Worm (Caenorhabditis elegans) whole organism, L4 larva: ENCODE results near the gene ttm-1.

Experiments used
- F37D6.2 ChIP-seq: sonication (generic microtip); optimal IDR thresholded peaks from 2 replicates; lab custom pipeline; 2016; ENCODE audit warnings: mild to moderate bottlenecking, missing genetic modification characterization, missing compliant biosample characterization
- F49E8.2 ChIP-seq: sonication (generic microtip); optimal IDR thresholded peaks from 2 replicates; lab custom pipeline; 2016; ENCODE audit warnings: missing compliant biosample characterization, mild to moderate bottlenecking, missing genetic modification characterization, borderline replicate concordance
- R02D3.7 ChIP-seq: fragments of 150-350 bp; sonication (generic microtip); optimal IDR thresholded peaks from 3 replicates; lab custom pipeline; 2014; ENCODE audit warnings: missing biosample characterization, missing genetic modification characterization
- Y48G9A.11 ChIP-seq: fragments of 200-800 bp; sonication (Bioruptor generic); IDR thresholded peaks from 2 replicates; pipeline ENCODE4 v1.3.6; 2022; ENCODE audit warnings: missing genetic modification reagents, missing genetic modification characterization, missing compliant biosample characterization
- Y5F2A.4 ChIP-seq: fragments of 200-800 bp; sonication (Bioruptor generic); optimal IDR thresholded peaks from 2 replicates; lab custom pipeline; 2018; ENCODE audit warnings: mild to moderate bottlenecking, missing genetic modification characterization, missing compliant biosample characterization
- ZK546.5 ChIP-seq, 2 experiments: sonication (generic microtip); optimal IDR thresholded peaks; 2 replicates each; lab custom pipeline; 2017; ENCODE audit warnings: missing biosample characterization in 2 of 2, missing genetic modification characterization in 2 of 2
- aly-2 ChIP-seq: sonication (generic microtip); optimal IDR thresholded peaks from 2 replicates; lab custom pipeline; 2018; ENCODE audit warnings: missing biosample characterization, missing genetic modification characterization
- ama-1 ChIP-seq: fragments of 150-350 bp; optimal IDR thresholded peaks from 2 replicates; lab custom pipeline; 2014; ENCODE audit warnings: inconsistent platforms, mixed read lengths
- arid-1 ChIP-seq: fragments of 200-800 bp; sonication (Bioruptor generic); conservative IDR thresholded peaks from 2 replicates; pipeline ENCODE4 v1.3.6; 2022; ENCODE audit warnings: missing genetic modification reagents, missing genetic modification characterization, missing compliant biosample characterization
- attf-4 ChIP-seq: sonication (generic microtip); optimal IDR thresholded peaks from 3 replicates; lab custom pipeline; 2017; ENCODE audit warnings: missing biosample characterization, missing genetic modification characterization
- ceh-20 ChIP-seq: fragments of 200-800 bp; sonication (Bioruptor generic); IDR thresholded peaks from 2 replicates; pipeline ENCODE4 v1.3.6; 2022; ENCODE audit warnings: missing genetic modification reagents, missing genetic modification characterization, missing compliant biosample characterization
- ceh-32 ChIP-seq: sonication (generic microtip); optimal IDR thresholded peaks from 2 replicates; lab custom pipeline; 2016; ENCODE audit warnings: mild to moderate bottlenecking, missing genetic modification characterization, missing compliant biosample characterization; ENCODE audit not compliant: poor library complexity
- ctbp-1 ChIP-seq: fragments of 200-800 bp; sonication (Bioruptor generic); IDR thresholded peaks from 2 replicates; pipeline ENCODE4 v1.3.6; 2022; ENCODE audit warnings: missing genetic modification reagents, missing genetic modification characterization, missing compliant biosample characterization
- daf-12 ChIP-seq: fragments of 150-350 bp; optimal IDR thresholded peaks from 2 replicates; lab custom pipeline; 2014; ENCODE audit warnings: missing biosample characterization, missing genetic modification reagents, missing genetic modification characterization
- daf-16 ChIP-seq, 3 experiments: sonication (generic microtip); optimal IDR thresholded peaks; 2 replicates each; lab custom pipeline; 2016 to 2017; ENCODE audit warnings: missing genetic modification characterization in 3 of 3, missing genetic modification reagents in 3 of 3, mild to moderate bottlenecking in 2 of 3, missing compliant biosample characterization in 2 of 3, missing biosample characterization in 1 of 3, moderate library complexity in 1 of 3
- dpl-1 ChIP-seq: fragments of 150-350 bp; optimal IDR thresholded peaks from 2 replicates; lab custom pipeline; 2014; ENCODE audit warnings: missing biosample characterization, missing genetic modification reagents, missing genetic modification characterization
- dve-1 ChIP-seq: sonication (generic microtip); optimal IDR thresholded peaks from 2 replicates; lab custom pipeline; 2017; ENCODE audit warnings: antibody characterized with exemption, mild to moderate bottlenecking, missing genetic modification characterization, missing compliant biosample characterization; ENCODE audit not compliant: insufficient read depth
- egl-27 ChIP-seq: sonication (generic microtip); optimal IDR thresholded peaks from 3 replicates; lab custom pipeline; 2017; ENCODE audit warnings: missing biosample characterization, missing genetic modification reagents, missing genetic modification characterization
- egl-43 ChIP-seq: fragments of 200-800 bp; sonication (Bioruptor generic); IDR thresholded peaks from 2 replicates; pipeline ENCODE4 v1.3.6; 2022; ENCODE audit warnings: missing genetic modification reagents, missing genetic modification characterization, missing compliant biosample characterization
- fos-1 ChIP-seq: fragments of 150-350 bp; optimal IDR thresholded peaks from 2 replicates; lab custom pipeline; 2014; ENCODE audit warnings: missing biosample characterization, missing genetic modification characterization
- hlh-11 ChIP-seq: fragments of 200-800 bp; sonication (Bioruptor generic); optimal IDR thresholded peaks from 2 replicates; lab custom pipeline; 2018; ENCODE audit warnings: mild to moderate bottlenecking, missing genetic modification characterization, missing compliant biosample characterization
- hmg-1.1 ChIP-seq: fragments of 200-800 bp; sonication (Bioruptor generic); IDR thresholded peaks from 2 replicates; pipeline ENCODE4 v1.3.6; 2022; ENCODE audit warnings: missing genetic modification reagents, missing genetic modification characterization, missing compliant biosample characterization
- jun-1 ChIP-seq: fragments of 150-350 bp; optimal IDR thresholded peaks from 2 replicates; lab custom pipeline; 2014; ENCODE audit warnings: missing biosample characterization, missing genetic modification reagents, missing genetic modification characterization
- lsy-2 ChIP-seq, 2 experiments: fragments of 150-350 bp in 1 of 2; sonication (generic microtip) in 1 of 2; optimal IDR thresholded peaks; 2 replicates each; lab custom pipeline; 2014 to 2017; ENCODE audit warnings: missing biosample characterization in 2 of 2, missing genetic modification characterization in 2 of 2
- mxl-2 ChIP-seq: fragments of 200-800 bp; sonication (Bioruptor generic); conservative IDR thresholded peaks from 2 replicates; pipeline ENCODE4 v1.3.6; 2022; ENCODE audit warnings: missing genetic modification reagents, missing genetic modification characterization, missing compliant biosample characterization
- mxl-3 ChIP-seq: fragments of 200-800 bp; sonication (Bioruptor generic); optimal IDR thresholded peaks from 2 replicates; lab custom pipeline; 2018; ENCODE audit warnings: mild to moderate bottlenecking, missing genetic modification characterization, missing compliant biosample characterization
- nhr-10 ChIP-seq: fragments of 150-350 bp; optimal IDR thresholded peaks from 2 replicates; lab custom pipeline; 2014; ENCODE audit warnings: missing biosample characterization, missing genetic modification characterization
- nhr-11 ChIP-seq: fragments of 150-350 bp; optimal IDR thresholded peaks from 2 replicates; lab custom pipeline; 2014; ENCODE audit warnings: missing biosample characterization, missing genetic modification characterization
- nhr-6 ChIP-seq: fragments of 150-350 bp; optimal IDR thresholded peaks from 2 replicates; lab custom pipeline; 2014; ENCODE audit warnings: missing biosample characterization, missing genetic modification characterization
- pha-4 ChIP-seq, 2 experiments: fragments of 150-350 bp in 1 of 2; fragments of 200-800 bp in 1 of 2; sonication (Bioruptor generic) in 1 of 2; IDR thresholded peaks in 1 of 2; optimal IDR thresholded peaks in 1 of 2; 2 replicates each; pipeline versions ENCODE4 v1.3.6 to Lab custom; 2014 to 2022; ENCODE audit warnings: missing genetic modification characterization in 2 of 2, missing genetic modification reagents in 2 of 2, missing biosample characterization in 1 of 2, missing compliant biosample characterization in 1 of 2
- php-3 ChIP-seq: fragments of 200-800 bp; sonication (Bioruptor generic); IDR thresholded peaks from 2 replicates; pipeline ENCODE4 v1.3.6; 2022; ENCODE audit warnings: missing genetic modification reagents, missing genetic modification characterization, missing compliant biosample characterization
- pqm-1 ChIP-seq: sonication (generic microtip); optimal IDR thresholded peaks from 2 replicates; lab custom pipeline; 2017; ENCODE audit warnings: missing biosample characterization, missing genetic modification characterization
- rbr-2 ChIP-seq: sonication (generic microtip); optimal IDR thresholded peaks from 2 replicates; lab custom pipeline; 2016; ENCODE audit warnings: missing genotype, missing genetic modification characterization, missing compliant biosample characterization
- set-16 ChIP-seq: fragments of 200-800 bp; sonication (Bioruptor generic); IDR thresholded peaks from 2 replicates; pipeline ENCODE4 v1.3.6; 2022; ENCODE audit warnings: missing genetic modification reagents, missing genetic modification characterization, missing compliant biosample characterization
- skn-1 ChIP-seq: fragments of 150-350 bp; optimal IDR thresholded peaks from 2 replicates; lab custom pipeline; 2014; ENCODE audit warnings: missing biosample characterization, missing genetic modification characterization
- tag-97 ChIP-seq: fragments of 200-800 bp; sonication (Bioruptor generic); IDR thresholded peaks from 2 replicates; pipeline ENCODE4 v1.3.6; 2022; ENCODE audit warnings: missing genetic modification characterization, missing compliant biosample characterization
- tra-1 ChIP-seq: fragments of 200-800 bp; sonication (Bioruptor generic); IDR thresholded peaks from 2 replicates; pipeline ENCODE4 v1.3.6; 2022; ENCODE audit warnings: missing genetic modification reagents, missing genetic modification characterization, missing compliant biosample characterization
- unc-62 ChIP-seq, 3 experiments: fragments of 150-350 bp in 1 of 3; sonication (generic microtip); optimal IDR thresholded peaks in 2 of 3; peaks in 1 of 3; 1 replicate in 1 of 3; 2 replicates in 2 of 3; lab custom pipeline; 2014 to 2017; ENCODE audit warnings: missing biosample characterization in 3 of 3, missing genetic modification characterization in 3 of 3, missing genetic modification reagents in 3 of 3, missing genotype in 1 of 3
- vab-7 ChIP-seq: fragments of 200-800 bp; sonication (Bioruptor generic); IDR thresholded peaks from 2 replicates; pipeline ENCODE4 v1.3.6; 2022; ENCODE audit warnings: missing genetic modification reagents, missing genetic modification characterization, missing compliant biosample characterization
- zfp-2 ChIP-seq: sonication (generic microtip); optimal IDR thresholded peaks from 2 replicates; lab custom pipeline; 2016; ENCODE audit warnings: mild to moderate bottlenecking, missing genetic modification characterization, missing compliant biosample characterization
- zfp-3 ChIP-seq: fragments of 200-800 bp; sonication (Bioruptor generic); conservative IDR thresholded peaks from 2 replicates; pipeline ENCODE4 v1.3.6; 2022; ENCODE audit warnings: missing genetic modification reagents, missing genetic modification characterization, missing compliant biosample characterization
- zip-11 ChIP-seq: fragments of 200-800 bp; sonication (Bioruptor generic); IDR thresholded peaks from 2 replicates; pipeline ENCODE4 v1.3.6; 2022; ENCODE audit warnings: missing genetic modification characterization, missing compliant biosample characterization
- zip-2 ChIP-seq: fragments of 150-350 bp; optimal IDR thresholded peaks from 2 replicates; lab custom pipeline; 2014; ENCODE audit warnings: missing biosample characterization, missing genetic modification characterization
- ztf-11 ChIP-seq: fragments of 150-350 bp; optimal IDR thresholded peaks from 2 replicates; lab custom pipeline; 2014; ENCODE audit warnings: missing biosample characterization, missing genetic modification characterization

Gene ttm-1

DNA sequence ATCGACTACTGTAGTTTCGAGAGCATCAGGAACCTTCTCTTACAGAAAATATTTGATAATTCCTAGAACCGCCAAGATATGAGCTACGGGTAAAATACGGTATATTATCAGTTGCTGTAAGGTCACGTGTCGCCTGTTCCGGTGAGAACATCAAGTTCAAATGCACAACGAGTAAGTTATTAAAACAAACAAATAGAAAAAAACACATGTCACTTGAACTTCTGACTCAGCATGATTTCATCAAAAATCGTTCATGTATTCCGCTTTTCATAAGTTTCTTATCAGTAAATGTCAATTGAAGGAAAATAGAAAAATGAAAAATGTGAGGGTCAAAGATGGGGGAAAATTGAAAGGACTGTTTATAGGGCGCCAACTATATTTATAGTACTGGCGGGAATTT is 6.1 kb downstream of the ttm-1 start (continued):
- TF ChIP-seq zfp-3 (GFP tag; lab: Robert Waterston, UW) = no peak
- no peak for TF ChIP-seq vab-7 (GFP tag; lab: Robert Waterston, UW)
- TF ChIP-seq tag-97 (GFP tag; lab: Robert Waterston, UW) = no peak
- no peak for TF ChIP-seq ZK546.5 (tag; optimal IDR thresholded peaks at IDR 0.05; lab: Kevin White, UChicago)
- no peak for TF ChIP-seq ztf-11 (tag; lab: Kevin White, UChicago)
- TF ChIP-seq R02D3.7 (tag; lab: Kevin White, UChicago) = no peak
- no peak for TF ChIP-seq zfp-2 (tag; lab: Kevin White, UChicago)
- no peak for TF ChIP-seq hmg-1.1 (GFP tag; lab: Robert Waterston, UW)
- no peak for TF ChIP-seq zip-11 (GFP tag; lab: Robert Waterston, UW)
- no peak for TF ChIP-seq F49E8.2 (tag; lab: Kevin White, UChicago)
- no peak for TF ChIP-seq daf-16 (GFP tag; optimal IDR thresholded peaks at IDR 0.05; lab: Kevin White, UChicago)
- TF ChIP-seq daf-16 (tag; optimal IDR thresholded peaks at IDR 0.05; lab: Kevin White, UChicago) = peak; percentile 54
- TF ChIP-seq attf-4 = no peak
- TF ChIP-seq nhr-11 (tag; lab: Kevin White, UChicago) = no peak
- TF ChIP-seq ctbp-1 (GFP tag; lab: Robert Waterston, UW) = no peak
- TF ChIP-seq set-16 (GFP tag; lab: Robert Waterston, UW) = no peak
- TF ChIP-seq Y5F2A.4 = no peak
- no peak for TF ChIP-seq mxl-3 (GFP tag; lab: Kevin White, UChicago)
- TF ChIP-seq nhr-10 (tag; lab: Kevin White, UChicago) = no peak
- peak; percentile 61 for TF ChIP-seq dve-1 (tag; lab: Kevin White, UChicago)
- no peak for TF ChIP-seq ama-1
- TF ChIP-seq egl-27 (tag; lab: Kevin White, UChicago) = no peak
- no peak for TF ChIP-seq lsy-2 (tag; optimal IDR thresholded peaks at IDR 0.05; lab: Kevin White, UChicago)
- peak; percentile 59 for TF ChIP-seq pqm-1 (tag; lab: Kevin White, UChicago)
- TF ChIP-seq dpl-1 (GFP tag; lab: Kevin White, UChicago) = no peak
- no peak for TF ChIP-seq daf-12 (tag; lab: Kevin White, UChicago)
- TF ChIP-seq skn-1 (tag; lab: Kevin White, UChicago) = no peak
- no peak for TF ChIP-seq jun-1 (tag; lab: Kevin White, UChicago)
- no peak for TF ChIP-seq pha-4 (GFP tag; IDR thresholded peaks at IDR 0.05; lab: Robert Waterston, UW)
- no peak for TF ChIP-seq pha-4 (tag; optimal IDR thresholded peaks at IDR 0.05; lab: Kevin White, UChicago)
- TF ChIP-seq rbr-2 (tag; lab: Kevin White, UChicago) = no peak
- TF ChIP-seq ceh-20 (GFP tag; lab: Robert Waterston, UW) = no peak
- peak; percentile 46 for TF ChIP-seq hlh-11 (tag; lab: Kevin White, UChicago)
- no peak for TF ChIP-seq php-3 (GFP tag; lab: Robert Waterston, UW)
- TF ChIP-seq F37D6.2 (tag; lab: Kevin White, UChicago) = no peak
- TF ChIP-seq Y48G9A.11 (GFP tag; lab: Robert Waterston, UW) = no peak
- no peak for TF ChIP-seq tra-1 (GFP tag; lab: Robert Waterston, UW)
- no peak for TF ChIP-seq arid-1 (GFP tag; lab: Robert Waterston, UW)
- no peak for TF ChIP-seq aly-2 (tag; lab: Kevin White, UChicago)
- TF ChIP-seq ceh-32 (tag; lab: Kevin White, UChicago) = no peak
- no peak for TF ChIP-seq fos-1 (tag; lab: Kevin White, UChicago)
- no peak for TF ChIP-seq zip-2
- TF ChIP-seq egl-43 = no peak
- no peak for TF ChIP-seq mxl-2 (GFP tag; lab: Robert Waterston, UW)
- no peak for TF ChIP-seq unc-62 (GFP tag; optimal IDR thresholded peaks at IDR 0.05 in 1 of 2; lab: Kevin White, UChicago)
- TF ChIP-seq unc-62 (tag; optimal IDR thresholded peaks at IDR 0.05; lab: Kevin White, UChicago) = no peak
- no peak for TF ChIP-seq nhr-6 (tag; lab: Kevin White, UChicago)
